Fruit fly (Drosophila melanogaster): Measurements from ENCODE around the gene Gr98d.

The Gr98d gene

DNA sequence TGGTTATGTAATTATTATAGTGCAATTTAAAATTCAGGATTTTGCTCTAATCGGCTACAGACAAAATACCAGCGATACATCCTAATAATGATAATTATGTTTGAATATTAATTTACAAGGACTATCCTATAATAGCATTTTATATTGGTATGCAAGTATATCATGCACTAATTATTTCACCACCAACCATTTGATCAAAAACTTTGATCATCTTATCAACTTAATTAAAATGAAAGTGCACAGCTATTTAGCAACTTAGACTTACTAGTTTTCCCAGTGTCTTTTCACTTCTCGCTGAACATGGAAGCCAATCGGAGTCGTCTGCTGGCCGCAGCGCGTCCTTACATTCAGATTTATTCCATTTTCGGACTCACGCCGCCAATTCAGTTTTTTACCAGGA is at the start of gene Gr98d:
Gene Gr98d (plus strand): TSS at position 301 of the 400 bp plus-strand sequence.
- TF ChIP-seq CG5204 (GFP tag; optimal IDR thresholded peaks at IDR 0.05) (no peak), ovo (GFP tag; optimal IDR thresholded peaks at IDR 0.05) (no peak), tj (GFP tag; optimal IDR thresholded peaks at IDR 0.05) (no peak), CG11617 (GFP tag; optimal IDR thresholded peaks at IDR 0.05) (no peak), toe (GFP tag; optimal IDR thresholded peaks at IDR 0.05) (no peak), CG7101 (tag; optimal IDR thresholded peaks at IDR 0.05) (no peak), Crg-1 (GFP tag; optimal IDR thresholded peaks at IDR 0.05) (no peak), pad (GFP tag; optimal IDR thresholded peaks at IDR 0.05) (no peak), Hr96 (GFP tag; optimal IDR thresholded peaks at IDR 0.05) (no peak), cnc (optimal IDR thresholded peaks at IDR 0.05) (no peak), Mnt (GFP tag; optimal IDR thresholded peaks at IDR 0.05) (no peak), cic (GFP tag; optimal IDR thresholded peaks at IDR 0.05) (no peak), Clk (GFP tag; optimal IDR thresholded peaks at IDR 0.05) (no peak), CG14711 (tag; optimal IDR thresholded peaks at IDR 0.05) (no peak), CG7045 (GFP tag; optimal IDR thresholded peaks at IDR 0.05) (no peak), CG33017 (tag; optimal IDR thresholded peaks at IDR 0.05) (no peak), CG12768 (GFP tag; optimal IDR thresholded peaks at IDR 0.05) (no peak), kay (GFP tag; ENCODE audit: borderline replicate concordance) (no peak), CG1620 (GFP tag; optimal IDR thresholded peaks at IDR 0.05) (no peak)

dm6 chr3R:27497616-27498015 is 48.2 kb upstream of the Gr98d start:
- no peak for TF ChIP-seq pad (GFP tag; optimal IDR thresholded peaks at IDR 0.05)
- no peak for TF ChIP-seq CG7101 (tag; optimal IDR thresholded peaks at IDR 0.05)
- TF ChIP-seq bab1 (GFP tag; optimal IDR thresholded peaks at IDR 0.05) = no peak
- TF ChIP-seq Crg-1 (GFP tag; optimal IDR thresholded peaks at IDR 0.05) = no peak
- no peak for TF ChIP-seq Hr96 (GFP tag; optimal IDR thresholded peaks at IDR 0.05)
- TF ChIP-seq CG12768 (GFP tag; optimal IDR thresholded peaks at IDR 0.05) = no peak
- TF ChIP-seq cic (GFP tag; optimal IDR thresholded peaks at IDR 0.05) = no peak
- no peak for TF ChIP-seq CG1620 (GFP tag; optimal IDR thresholded peaks at IDR 0.05)
- TF ChIP-seq CG11617 (GFP tag; optimal IDR thresholded peaks at IDR 0.05) = no peak
- no peak for TF ChIP-seq cnc (optimal IDR thresholded peaks at IDR 0.05)
- no peak for TF ChIP-seq ovo (GFP tag; optimal IDR thresholded peaks at IDR 0.05)
- no peak for TF ChIP-seq CG14711 (tag; optimal IDR thresholded peaks at IDR 0.05)
- no peak for TF ChIP-seq CG33017 (tag; optimal IDR thresholded peaks at IDR 0.05)
- no peak for TF ChIP-seq CG7045 (GFP tag; optimal IDR thresholded peaks at IDR 0.05)
- no peak for TF ChIP-seq kay (GFP tag; ENCODE audit: borderline replicate concordance)
- TF ChIP-seq toe (GFP tag; optimal IDR thresholded peaks at IDR 0.05) = no peak
- TF ChIP-seq Mnt (GFP tag; optimal IDR thresholded peaks at IDR 0.05) = no peak
- no peak for TF ChIP-seq CG5204 (GFP tag; optimal IDR thresholded peaks at IDR 0.05)
- no peak for TF ChIP-seq tj (GFP tag; optimal IDR thresholded peaks at IDR 0.05)
- TF ChIP-seq Clk (GFP tag; optimal IDR thresholded peaks at IDR 0.05) = no peak

DNA sequence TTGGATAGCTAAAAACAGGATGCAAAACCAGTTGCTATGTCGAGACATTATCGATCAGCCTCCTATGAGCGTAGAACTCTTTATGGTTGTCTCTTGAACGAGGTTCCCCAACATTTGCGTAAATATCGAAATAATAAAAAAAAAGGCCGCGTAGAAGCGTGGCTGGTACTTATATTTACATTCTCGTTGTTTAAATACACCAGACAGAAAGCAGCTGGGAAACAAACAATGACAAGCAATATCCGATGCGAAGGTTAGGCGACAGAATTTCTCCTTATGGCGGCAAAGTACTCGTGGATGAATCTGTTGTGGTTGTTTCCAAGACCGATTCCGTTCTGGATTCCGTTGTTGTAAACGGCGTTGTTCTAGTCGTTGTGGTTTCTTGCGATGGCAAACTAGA is 43.9 kb upstream of the Gr98d start, which contains the start of gene CG43139:
Gene CG43139 (minus strand): TSS at position 88 of the 400 bp plus-strand sequence.
- TF ChIP-seq tj (GFP tag; optimal IDR thresholded peaks at IDR 0.05) (no peak), CG7045 (GFP tag; optimal IDR thresholded peaks at IDR 0.05) (no peak), Mnt (GFP tag; optimal IDR thresholded peaks at IDR 0.05) (no peak), CG1620 (GFP tag; optimal IDR thresholded peaks at IDR 0.05) (no peak), Crg-1 (GFP tag; optimal IDR thresholded peaks at IDR 0.05) (no peak), cic (GFP tag; optimal IDR thresholded peaks at IDR 0.05) (no peak), bab1 (GFP tag; optimal IDR thresholded peaks at IDR 0.05) (no peak), CG33017 (tag; optimal IDR thresholded peaks at IDR 0.05) (no peak), CG14711 (tag; optimal IDR thresholded peaks at IDR 0.05) (no peak), Clk (GFP tag; optimal IDR thresholded peaks at IDR 0.05) (no peak), CG12768 (GFP tag; optimal IDR thresholded peaks at IDR 0.05) (no peak), pad (GFP tag; optimal IDR thresholded peaks at IDR 0.05) (no peak), CG11617 (GFP tag; optimal IDR thresholded peaks at IDR 0.05) (no peak)

DNA sequence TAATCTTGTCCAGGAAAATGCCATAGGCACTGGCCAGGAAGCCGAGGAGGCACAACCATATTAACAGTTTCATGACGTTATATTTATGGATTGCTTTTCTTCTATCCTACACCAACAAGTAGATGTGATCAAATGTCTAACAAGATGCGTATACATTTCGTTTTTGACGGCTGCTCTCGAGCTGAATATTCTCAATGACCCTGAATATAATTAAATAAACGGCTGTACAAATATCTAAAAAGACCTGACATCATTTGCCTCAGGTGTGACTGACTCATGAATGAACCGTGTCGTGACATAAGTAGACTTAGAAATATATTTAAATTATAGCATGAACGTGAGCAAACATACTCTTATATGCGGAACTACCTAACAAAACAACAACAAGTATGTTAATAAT is 43.0 kb upstream of the Gr98d start, which contains the start of gene CG5402:
Gene CG5402 (minus strand): TSS at position 101 of the 400 bp plus-strand sequence.
- TF ChIP-seq cic (GFP tag; optimal IDR thresholded peaks at IDR 0.05) = no peak
- TF ChIP-seq CG11617 (GFP tag; optimal IDR thresholded peaks at IDR 0.05) = no peak
- no peak for TF ChIP-seq Clk (GFP tag; optimal IDR thresholded peaks at IDR 0.05)
- TF ChIP-seq toe (GFP tag; optimal IDR thresholded peaks at IDR 0.05) = no peak
- no peak for TF ChIP-seq tj (GFP tag; optimal IDR thresholded peaks at IDR 0.05)
- no peak for TF ChIP-seq CG12768 (GFP tag; optimal IDR thresholded peaks at IDR 0.05)
- TF ChIP-seq CG5204 (GFP tag; optimal IDR thresholded peaks at IDR 0.05) = no peak
- TF ChIP-seq Mnt (GFP tag; optimal IDR thresholded peaks at IDR 0.05) = no peak
- no peak for TF ChIP-seq Hr96 (GFP tag; optimal IDR thresholded peaks at IDR 0.05)
- no peak for TF ChIP-seq Crg-1 (GFP tag; optimal IDR thresholded peaks at IDR 0.05)
- no peak for TF ChIP-seq CG7045 (GFP tag; optimal IDR thresholded peaks at IDR 0.05)
- no peak for TF ChIP-seq cnc (optimal IDR thresholded peaks at IDR 0.05)
- TF ChIP-seq bab1 (GFP tag; optimal IDR thresholded peaks at IDR 0.05) = no peak
- TF ChIP-seq CG33017 (tag; optimal IDR thresholded peaks at IDR 0.05) = no peak
- TF ChIP-seq kay (GFP tag; ENCODE audit: borderline replicate concordance) = no peak
- TF ChIP-seq CG14711 (tag; optimal IDR thresholded peaks at IDR 0.05) = no peak
- TF ChIP-seq ovo (GFP tag; optimal IDR thresholded peaks at IDR 0.05) = no peak

dm6 chr3R:27517157-27517556 is 28.7 kb upstream of the Gr98d start, which contains the start of gene CG13972:
Gene CG13972, minus strand, starts transcription at chr3R:27517257.
- TF ChIP-seq bab1 (GFP tag; optimal IDR thresholded peaks at IDR 0.05) (no peak), CG14711 (tag; optimal IDR thresholded peaks at IDR 0.05) (no peak)

- TF ChIP-seq kay (GFP tag; ENCODE audit: borderline replicate concordance) (no peak), cic (GFP tag; optimal IDR thresholded peaks at IDR 0.05) (no peak), CG14711 (tag; optimal IDR thresholded peaks at IDR 0.05) (no peak), cnc (optimal IDR thresholded peaks at IDR 0.05) (no peak), Clk (GFP tag; optimal IDR thresholded peaks at IDR 0.05) (no peak), ovo (GFP tag; optimal IDR thresholded peaks at IDR 0.05) (no peak)
Observed at dm6 chr3R:27519879-27520278, 26.0 kb upstream of the Gr98d start.

All from whole organism, adult.